Worm (Caenorhabditis elegans): ENCODE data around the gene kvs-2.

DNA sequence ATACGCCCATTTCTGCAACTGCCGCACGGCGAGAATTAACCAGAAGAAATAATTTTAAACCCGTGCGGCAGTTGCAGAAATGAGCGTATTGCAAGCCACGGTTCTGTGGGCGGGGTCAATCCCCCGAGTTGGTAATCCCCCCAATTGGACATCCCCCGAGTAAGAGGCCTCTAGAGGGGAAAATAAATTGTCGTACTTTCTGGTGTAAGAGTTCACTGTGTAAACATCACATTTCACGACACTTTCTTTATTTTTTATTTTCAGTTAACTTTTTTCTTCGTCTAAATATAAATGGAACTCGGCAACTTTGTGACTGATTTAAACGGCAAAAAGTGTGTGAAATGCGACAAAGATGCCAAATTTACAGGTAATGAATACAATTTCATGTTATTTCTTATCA is 22.1 kb downstream of the kvs-2 start, which contains the start of gene tut-2:
- TF ChIP-seq hnd-1 (tag; optimal IDR thresholded peaks at IDR 0.05), result no peak
- TF ChIP-seq ama-1 (optimal IDR thresholded peaks at IDR 0.05), result no peak
- TF ChIP-seq hmbx-1 (tag; optimal IDR thresholded peaks at IDR 0.05), result no peak
- no peak for TF ChIP-seq tra-4 (tag; optimal IDR thresholded peaks at IDR 0.05)
- no peak for TF ChIP-seq pes-1 (GFP tag; IDR thresholded peaks at IDR 0.05)
- no peak for TF ChIP-seq scrt-1 (GFP tag; IDR thresholded peaks at IDR 0.05)

All from whole organism, early embryonic.